Worm (Caenorhabditis elegans) whole organism, early embryonic: ENCODE results near the gene C18D11.9.

Experiments
- B0310.2 ChIP-seq: sonication (generic microtip); optimal IDR thresholded peaks from 2 replicates; lab custom pipeline; 2016; ENCODE audit warnings: mild to moderate bottlenecking, missing genetic modification characterization, missing compliant biosample characterization
- F13C5.2 ChIP-seq: sonication (generic microtip); optimal IDR thresholded peaks from 2 replicates; lab custom pipeline; 2017; ENCODE audit warnings: mild to moderate bottlenecking, missing genetic modification characterization, inconsistent platforms, missing compliant biosample characterization
- aly-1 ChIP-seq: sonication (generic microtip); optimal IDR thresholded peaks from 2 replicates; lab custom pipeline; 2016; ENCODE audit warnings: missing genetic modification characterization, missing compliant biosample characterization
- ama-1 ChIP-seq: fragments of 150-350 bp; optimal IDR thresholded peaks from 2 replicates; lab custom pipeline; 2014
- ceh-13 ChIP-seq: fragments of 200-800 bp; sonication (Bioruptor generic); optimal IDR thresholded peaks from 2 replicates; lab custom pipeline; 2018; ENCODE audit warnings: mild to moderate bottlenecking, missing genetic modification characterization, missing compliant biosample characterization
- ceh-36 ChIP-seq: sonication (generic microtip); optimal IDR thresholded peaks from 2 replicates; lab custom pipeline; 2016; ENCODE audit warnings: missing genetic modification characterization, inconsistent platforms, missing compliant biosample characterization
- ets-7 ChIP-seq: sonication (generic microtip); optimal IDR thresholded peaks from 2 replicates; lab custom pipeline; 2016; ENCODE audit warnings: missing genotype, missing genetic modification characterization, missing compliant biosample characterization
- flt-1 ChIP-seq: fragments of 200-800 bp; sonication (Bioruptor generic); IDR thresholded peaks from 2 replicates; pipeline ENCODE4 v1.3.6; 2022; ENCODE audit warnings: missing genetic modification characterization, missing compliant biosample characterization
- hmbx-1 ChIP-seq: sonication (generic microtip); optimal IDR thresholded peaks from 2 replicates; lab custom pipeline; 2016; ENCODE audit warnings: mild to moderate bottlenecking, missing genetic modification characterization, missing compliant biosample characterization
- hmg-4 ChIP-seq: fragments of 200-800 bp; sonication (Bioruptor generic); optimal IDR thresholded peaks from 2 replicates; lab custom pipeline; 2018; ENCODE audit warnings: mild to moderate bottlenecking, missing genetic modification characterization, missing compliant biosample characterization
- hnd-1 ChIP-seq: sonication (generic microtip); optimal IDR thresholded peaks from 2 replicates; lab custom pipeline; 2016; ENCODE audit warnings: missing genetic modification characterization, missing compliant biosample characterization
- pes-1 ChIP-seq: fragments of 200-800 bp; sonication (Bioruptor generic); IDR thresholded peaks from 2 replicates; pipeline ENCODE4 v1.3.6; 2022; ENCODE audit warnings: missing genetic modification reagents, missing genetic modification characterization, missing compliant biosample characterization
- scrt-1 ChIP-seq: fragments of 200-800 bp; sonication (Bioruptor generic); IDR thresholded peaks from 2 replicates; pipeline ENCODE4 v1.3.6; 2022; ENCODE audit warnings: missing genetic modification characterization, missing compliant biosample characterization
- sea-1 ChIP-seq: fragments of 200-800 bp; sonication (Bioruptor generic); conservative IDR thresholded peaks from 2 replicates; pipeline ENCODE4 v1.3.6; 2022; ENCODE audit warnings: missing genetic modification characterization, missing compliant biosample characterization
- tbx-11 ChIP-seq: fragments of 200-800 bp; sonication (Bioruptor generic); IDR thresholded peaks from 2 replicates; pipeline ENCODE4 v1.3.6; 2022; ENCODE audit warnings: missing genetic modification characterization, missing compliant biosample characterization
- tbx-37 ChIP-seq: fragments of 200-800 bp; sonication (Bioruptor generic); conservative IDR thresholded peaks from 2 replicates; pipeline ENCODE4 v1.3.6; 2022; ENCODE audit warnings: missing genetic modification reagents, missing genetic modification characterization, missing compliant biosample characterization
- tra-4 ChIP-seq: sonication (generic microtip); optimal IDR thresholded peaks from 2 replicates; lab custom pipeline; 2017; ENCODE audit warnings: missing genetic modification characterization, missing compliant biosample characterization

Gene C18D11.9

DNA sequence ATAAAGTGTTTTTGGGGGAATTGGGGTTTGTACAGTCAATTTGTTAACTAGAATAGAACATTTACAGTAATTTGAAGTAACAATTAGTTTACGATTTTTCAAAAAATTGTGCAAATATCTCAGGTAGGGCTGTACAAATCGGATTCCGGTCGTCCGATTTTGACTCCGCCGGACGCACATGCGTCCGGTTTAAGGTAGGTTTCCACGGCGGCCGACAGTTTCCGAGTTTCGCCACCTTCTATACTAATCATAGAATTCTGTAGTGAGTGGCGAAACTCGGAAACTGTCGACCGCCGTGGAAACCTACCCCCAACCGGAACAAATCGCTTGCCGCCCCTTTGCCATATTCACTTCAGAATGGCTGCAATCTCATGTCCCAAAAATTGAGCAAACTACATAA, 19.4 kb upstream of the C18D11.9 start:
- no peak for TF ChIP-seq ama-1
- TF ChIP-seq tra-4 (tag; lab: Kevin White, UChicago): no peak
- no peak for TF ChIP-seq aly-1
- TF ChIP-seq hmg-4 (GFP tag; lab: Kevin White, UChicago): no peak
- no peak for TF ChIP-seq hnd-1 (tag; lab: Kevin White, UChicago)
- TF ChIP-seq tbx-37 (GFP tag; lab: Robert Waterston, UW): no peak
- no peak for TF ChIP-seq ceh-13 (GFP tag; lab: Kevin White, UChicago)
- TF ChIP-seq ceh-36 (tag; lab: Kevin White, UChicago): no peak
- no peak for TF ChIP-seq F13C5.2
- no peak for TF ChIP-seq ets-7 (tag; lab: Kevin White, UChicago)
- TF ChIP-seq scrt-1 (GFP tag; lab: Robert Waterston, UW): no peak
- no peak for TF ChIP-seq tbx-11 (GFP tag; lab: Robert Waterston, UW)
- TF ChIP-seq sea-1: no peak
- TF ChIP-seq B0310.2: no peak
- no peak for TF ChIP-seq hmbx-1 (tag; lab: Kevin White, UChicago)
- no peak for TF ChIP-seq flt-1

DNA sequence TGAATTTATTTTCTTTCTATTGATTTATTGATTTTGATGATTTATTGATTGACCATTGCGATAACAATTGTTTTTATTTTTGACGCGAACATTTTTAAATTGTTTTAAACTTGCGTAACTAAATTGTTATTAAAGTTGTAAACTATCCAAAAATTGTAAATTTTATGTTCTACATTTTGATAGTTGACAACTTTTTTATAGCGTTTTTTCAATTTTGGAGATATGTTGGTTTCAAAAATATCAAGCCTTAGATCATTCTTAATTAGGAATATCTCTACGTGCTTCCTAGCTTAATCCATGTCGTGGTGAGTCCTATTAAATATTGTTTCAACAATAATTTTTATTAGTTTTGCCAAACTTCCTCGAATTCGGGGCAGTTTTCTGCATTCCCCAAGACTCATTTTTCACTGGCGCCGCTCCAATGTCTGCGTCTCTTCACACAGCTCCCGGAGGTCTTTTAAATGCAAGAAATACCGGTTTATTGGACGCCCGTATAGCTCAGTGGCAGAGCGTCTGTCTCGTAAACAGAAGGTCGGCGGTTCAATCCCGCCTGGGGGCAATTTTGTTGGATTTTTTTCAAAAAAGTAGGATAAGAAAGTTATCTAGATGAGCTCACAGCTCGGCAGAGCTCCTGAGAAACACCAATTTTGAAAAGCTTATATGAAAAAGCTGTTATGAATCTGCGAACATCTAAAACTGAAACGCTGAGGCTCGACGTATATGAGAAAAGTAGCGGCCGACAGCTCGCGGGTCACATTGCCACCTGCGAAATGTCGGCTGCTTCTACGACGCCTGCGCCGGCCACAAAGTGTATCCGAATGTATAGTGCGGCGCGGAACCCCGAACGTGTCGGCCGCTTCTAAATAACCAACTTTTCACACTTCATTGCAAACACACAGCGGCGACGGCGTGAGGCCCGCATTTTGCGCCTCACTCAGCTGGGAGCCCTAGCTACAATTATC, 16.3 kb upstream of the C18D11.9 start, which contains the start of gene C24H11.2:
TSS of gene C24H11.2 (minus strand) at position 51 of the 962 bp plus-strand sequence.
- 0 out of 2 replicates have a peak, but pooled peaks have one; percentile 60 for TF ChIP-seq sea-1
- peak; percentile 11; the same call in 1 of the 2 replicates for TF ChIP-seq flt-1
- peak; percentile 79 for TF ChIP-seq pes-1 (GFP tag; lab: Robert Waterston, UW)
- peak; percentile 31 for TF ChIP-seq ceh-36 (tag; lab: Kevin White, UChicago)
- peak; percentile 46; the same call in 1 of the 2 replicates for TF ChIP-seq scrt-1 (GFP tag; lab: Robert Waterston, UW)
- peak; percentile 14 for TF ChIP-seq hnd-1 (tag; lab: Kevin White, UChicago)
- TF ChIP-seq F13C5.2: peak; percentile 17
- peak; percentile 37; the same call in 1 of the 2 replicates for TF ChIP-seq tbx-37 (GFP tag; lab: Robert Waterston, UW)

DNA sequence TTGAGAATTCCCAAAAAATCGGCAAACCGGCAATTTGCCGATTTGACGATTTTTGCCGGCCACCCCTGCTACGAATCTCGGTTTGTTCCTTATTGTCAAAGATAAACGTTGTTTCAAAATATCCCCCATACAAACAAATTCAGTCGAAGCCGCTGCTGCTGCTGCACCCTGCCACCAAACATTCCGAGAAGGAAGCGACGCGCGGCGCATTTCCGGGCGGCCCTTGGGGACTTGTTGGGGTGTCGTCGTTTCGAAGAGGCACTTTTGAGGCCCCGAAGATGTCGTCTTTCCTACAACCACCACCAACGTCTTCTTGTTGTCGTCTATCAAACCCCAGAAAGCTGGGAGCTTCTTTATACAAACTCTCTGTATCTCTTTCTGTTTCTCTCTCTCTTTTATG, 14.5 kb upstream of the C18D11.9 start:
- TF ChIP-seq ceh-13 (GFP tag; lab: Kevin White, UChicago) (no peak), tbx-37 (GFP tag; lab: Robert Waterston, UW) (no peak), flt-1 (no peak), scrt-1 (GFP tag; lab: Robert Waterston, UW) (no peak), ama-1 (no peak), tra-4 (tag; lab: Kevin White, UChicago) (no peak), F13C5.2 (no peak), B0310.2 (no peak), ets-7 (tag; lab: Kevin White, UChicago) (no peak), tbx-11 (GFP tag; lab: Robert Waterston, UW) (no peak), hmbx-1 (tag; lab: Kevin White, UChicago) (no peak), hmg-4 (GFP tag; lab: Kevin White, UChicago) (no peak), sea-1 (no peak)

DNA sequence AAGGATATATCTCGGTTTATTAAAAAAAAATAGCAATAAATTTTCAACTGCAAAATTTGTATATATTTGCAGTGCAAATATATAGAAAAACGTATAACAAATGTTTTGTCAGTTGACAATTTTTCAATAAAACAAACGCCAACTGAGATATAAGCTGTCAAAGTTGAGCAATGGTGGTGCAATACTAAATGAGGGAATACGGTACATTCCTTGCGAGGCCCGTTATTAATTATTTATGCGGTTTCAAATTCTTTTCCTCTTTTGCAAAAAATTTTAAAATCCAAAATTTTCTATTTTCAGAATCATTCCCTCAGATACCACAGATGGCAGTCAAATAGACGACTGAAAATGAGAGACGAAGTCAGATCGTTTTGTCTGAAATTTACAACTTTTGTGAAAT, 13.5 kb upstream of the C18D11.9 start, which contains the start of gene twk-39:
TSS of gene twk-39 (plus strand) at position 301 of the 400 bp plus-strand sequence.
- TF ChIP-seq ceh-13 (GFP tag; lab: Kevin White, UChicago): no peak
- no peak for TF ChIP-seq aly-1
- TF ChIP-seq flt-1: no peak
- TF ChIP-seq B0310.2: no peak
- TF ChIP-seq tra-4 (tag; lab: Kevin White, UChicago): no peak
- TF ChIP-seq hnd-1 (tag; lab: Kevin White, UChicago): no peak
- TF ChIP-seq pes-1 (GFP tag; lab: Robert Waterston, UW): no peak
- no peak for TF ChIP-seq scrt-1 (GFP tag; lab: Robert Waterston, UW)
- TF ChIP-seq hmg-4 (GFP tag; lab: Kevin White, UChicago): no peak

DNA sequence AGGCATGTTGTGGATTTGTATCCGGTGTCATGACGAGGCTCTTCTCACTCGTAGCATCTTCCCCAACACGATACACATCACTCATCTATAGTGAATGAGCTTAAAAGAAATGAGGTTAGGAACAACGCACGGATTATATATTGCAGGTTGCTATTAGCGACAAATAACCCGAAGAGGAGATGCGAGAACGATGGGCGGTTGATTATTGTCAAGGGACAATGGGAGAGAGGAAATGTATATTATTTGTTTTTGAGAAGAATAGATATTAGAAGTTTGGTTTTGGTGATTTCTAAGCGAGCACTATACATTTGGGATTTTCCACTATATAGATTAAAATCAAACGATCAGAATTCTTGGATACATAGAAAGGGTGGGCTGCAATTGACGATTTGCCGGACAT, 2.2 kb upstream of the C18D11.9 start, which contains the start of gene C18D11.7:
TSS of gene C18D11.7 (minus strand) at position 101 of the 400 bp plus-strand sequence.
- no peak for TF ChIP-seq B0310.2
- no peak for TF ChIP-seq hmbx-1 (tag; lab: Kevin White, UChicago)
- no peak for TF ChIP-seq pes-1 (GFP tag; lab: Robert Waterston, UW)
- no peak for TF ChIP-seq ceh-13 (GFP tag; lab: Kevin White, UChicago)
- TF ChIP-seq flt-1: no peak
- TF ChIP-seq tra-4 (tag; lab: Kevin White, UChicago): no peak
- no peak for TF ChIP-seq hnd-1 (tag; lab: Kevin White, UChicago)
- TF ChIP-seq sea-1: no peak
- no peak for TF ChIP-seq ceh-36 (tag; lab: Kevin White, UChicago)
- no peak for TF ChIP-seq tbx-37 (GFP tag; lab: Robert Waterston, UW)
- TF ChIP-seq scrt-1 (GFP tag; lab: Robert Waterston, UW): no peak
- TF ChIP-seq hmg-4 (GFP tag; lab: Kevin White, UChicago): no peak
- no peak for TF ChIP-seq aly-1
- no peak for TF ChIP-seq ets-7 (tag; lab: Kevin White, UChicago)
- TF ChIP-seq tbx-11 (GFP tag; lab: Robert Waterston, UW): no peak
- no peak for TF ChIP-seq F13C5.2
- no peak for TF ChIP-seq ama-1

DNA sequence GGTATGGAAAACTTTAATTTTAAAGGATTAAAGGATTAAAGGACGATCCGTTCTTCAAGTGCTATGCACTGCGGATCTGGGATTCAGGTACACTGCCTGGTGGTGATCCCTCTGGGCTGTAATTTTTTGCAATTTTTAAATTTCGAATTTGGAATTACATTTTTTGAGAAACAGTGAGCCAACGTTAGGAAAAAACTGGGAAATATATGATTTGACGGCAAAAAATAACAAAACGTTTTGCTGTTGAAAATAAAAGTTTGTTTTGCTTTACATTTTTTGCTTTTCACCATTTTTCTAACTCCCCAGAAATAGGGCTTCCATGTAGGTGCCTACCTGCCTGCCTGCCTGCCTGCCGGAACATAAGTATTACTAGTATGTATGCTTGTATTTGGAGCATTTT, 1.5 kb upstream of the C18D11.9 start, which contains the start of gene C18D11.10:
TSS of gene C18D11.10 (plus strand) at position 301 of the 400 bp plus-strand sequence.
- TF ChIP-seq hnd-1 (tag; lab: Kevin White, UChicago): no peak
- TF ChIP-seq flt-1: no peak

DNA sequence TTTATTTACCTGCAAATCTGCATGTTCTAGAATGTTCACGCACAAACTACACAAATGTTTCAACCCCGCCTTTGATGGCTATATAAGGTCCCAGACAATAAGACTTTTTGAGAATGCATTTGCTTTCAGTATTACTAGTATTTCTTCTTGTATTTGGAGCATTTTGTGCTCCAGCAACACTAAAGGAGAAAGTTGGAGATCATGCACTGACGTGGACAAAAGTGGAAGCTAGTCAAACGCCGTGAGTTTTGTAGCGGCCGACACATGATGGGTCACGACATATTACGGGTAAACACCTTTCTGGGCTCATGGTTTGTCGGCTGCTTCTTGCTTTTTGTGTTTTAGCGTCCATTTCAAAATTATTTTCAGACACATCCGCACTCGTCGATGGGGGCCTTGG, 1.5 kb downstream of the C18D11.9 start, which contains the start of gene C18D11.6:
TSS of gene C18D11.6 (plus strand) at position 110 of the 400 bp plus-strand sequence.
- no peak for TF ChIP-seq tbx-37 (GFP tag; lab: Robert Waterston, UW)
- no peak for TF ChIP-seq scrt-1 (GFP tag; lab: Robert Waterston, UW)
- TF ChIP-seq hnd-1 (tag; lab: Kevin White, UChicago): no peak
- no peak for TF ChIP-seq ceh-36 (tag; lab: Kevin White, UChicago)
- no peak for TF ChIP-seq tbx-11 (GFP tag; lab: Robert Waterston, UW)
